Fruit fly (Drosophila melanogaster): ENCODE results near the gene Vap33.

Vap33 gene

DNA sequence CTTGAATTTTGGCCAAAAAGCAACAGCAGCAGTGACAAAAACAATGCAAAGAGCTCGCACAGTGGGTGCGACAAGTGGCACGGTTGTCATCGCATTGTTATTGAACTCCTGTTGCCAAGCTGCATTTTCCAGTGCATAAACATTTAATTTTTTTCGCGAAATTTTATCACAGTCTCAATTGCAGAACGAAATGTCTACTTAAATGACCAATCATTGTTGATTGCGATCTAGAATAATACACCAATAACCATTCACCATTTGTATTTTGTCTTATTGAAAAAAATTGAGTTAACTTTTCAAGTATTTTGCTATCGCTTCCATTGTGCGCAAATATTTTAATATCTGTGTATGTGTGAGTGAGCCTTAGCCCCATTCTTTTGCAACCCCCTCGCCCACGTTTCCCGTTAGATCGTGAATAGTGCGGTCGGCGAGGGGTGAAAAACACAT lies 1.4 kb downstream of the Vap33 start (continued):
- TF ChIP-seq Sox102F (GFP tag; optimal IDR thresholded peaks at IDR 0.05), result no peak
- TF ChIP-seq MBD-R2 (GFP tag; IDR thresholded peaks at IDR 0.05), result no peak
- no peak for TF ChIP-seq Bgb (GFP tag; IDR thresholded peaks at IDR 0.05; ENCODE audit: partially characterized antibody)
- no peak for TF ChIP-seq Atf3 (GFP tag; optimal IDR thresholded peaks at IDR 0.05)
- TF ChIP-seq CG31365 (tag; optimal IDR thresholded peaks at IDR 0.05), result no peak
- TF ChIP-seq CG14050 (GFP tag; IDR thresholded peaks at IDR 0.05), result no peak
- no peak for TF ChIP-seq Mes4 (GFP tag; optimal IDR thresholded peaks at IDR 0.05)
- TF ChIP-seq CG13296 (GFP tag; optimal IDR thresholded peaks at IDR 0.05), result no peak
- TF ChIP-seq lola (GFP tag; optimal IDR thresholded peaks at IDR 0.05), result no peak
- no peak for TF ChIP-seq CG9437 (GFP tag; optimal IDR thresholded peaks at IDR 0.05)
- no peak for TF ChIP-seq CG18262 (tag; optimal IDR thresholded peaks at IDR 0.05)
- no peak for TF ChIP-seq ftz-f1 (GFP tag; optimal IDR thresholded peaks at IDR 0.05)
- TF ChIP-seq CG2199 (GFP tag; IDR thresholded peaks at IDR 0.05), result no peak
- no peak for TF ChIP-seq Ada2b (GFP tag; IDR thresholded peaks at IDR 0.05)
- TF ChIP-seq CG31441 (GFP tag; IDR thresholded peaks at IDR 0.05), result no peak
- no peak for TF ChIP-seq CG2116 (GFP tag; optimal IDR thresholded peaks at IDR 0.05)
- no peak for TF ChIP-seq kay (GFP tag; optimal IDR thresholded peaks at IDR 0.05)
- peak; percentile 29 for TF ChIP-seq Myb (GFP tag; optimal IDR thresholded peaks at IDR 0.05)
- TF ChIP-seq nerfin-1 (tag; optimal IDR thresholded peaks at IDR 0.05), result peak; percentile 21
- no peak for TF ChIP-seq bbx (GFP tag; IDR thresholded peaks at IDR 0.05; ENCODE audit: partially characterized antibody)
- peak; percentile 60; the same call in 1 of the 2 replicates for TF ChIP-seq CG32532 (GFP tag; IDR thresholded peaks at IDR 0.05)
- no peak for TF ChIP-seq CG9727 (GFP tag; optimal IDR thresholded peaks at IDR 0.05)
- no peak for TF ChIP-seq Blimp-1 (GFP tag; optimal IDR thresholded peaks at IDR 0.05)
- no peak for TF ChIP-seq D (optimal IDR thresholded peaks at IDR 0.05)
- TF ChIP-seq D (GFP tag; optimal IDR thresholded peaks at IDR 0.05), result no peak
- TF ChIP-seq CG30403 (GFP tag; optimal IDR thresholded peaks at IDR 0.05), result peak; percentile 41
- peak; percentile 1 for TF ChIP-seq cwo (GFP tag; optimal IDR thresholded peaks at IDR 0.05)
- no peak for TF ChIP-seq GATAe (GFP tag; conservative IDR thresholded peaks at IDR 0.05)
- no peak for TF ChIP-seq Meics (GFP tag; optimal IDR thresholded peaks at IDR 0.05)
- no peak for TF ChIP-seq da (GFP tag; optimal IDR thresholded peaks at IDR 0.05)
- no peak for TF ChIP-seq CG13287 (GFP tag; IDR thresholded peaks at IDR 0.05; ENCODE audit: partially characterized antibody)
- 0 out of 2 replicates have a peak, but pooled peaks have one; percentile 24 for TF ChIP-seq sob (GFP tag; IDR thresholded peaks at IDR 0.05)
- TF ChIP-seq pnt (GFP tag; optimal IDR thresholded peaks at IDR 0.05), result no peak
- TF ChIP-seq aop (GFP tag; IDR thresholded peaks at IDR 0.05), result no peak
- no peak for TF ChIP-seq H2.0 (GFP tag; IDR thresholded peaks at IDR 0.05)
- no peak for TF ChIP-seq CG10147 (GFP tag; optimal IDR thresholded peaks at IDR 0.05)
- TF ChIP-seq CG4328 (GFP tag; optimal IDR thresholded peaks at IDR 0.05), result no peak
- TF ChIP-seq CG4820 (GFP tag; optimal IDR thresholded peaks at IDR 0.05), result no peak
- TF ChIP-seq CG10959 (GFP tag; IDR thresholded peaks at IDR 0.05), result no peak
- no peak for TF ChIP-seq h (optimal IDR thresholded peaks at IDR 0.05)
- TF ChIP-seq dimm (GFP tag; IDR thresholded peaks at IDR 0.05), result no peak
- no peak for TF ChIP-seq sim (GFP tag; IDR thresholded peaks at IDR 0.05)
- no peak for TF ChIP-seq Hr39 (optimal IDR thresholded peaks at IDR 0.05)
- no peak for TF ChIP-seq CG12744 (GFP tag; optimal IDR thresholded peaks at IDR 0.05)
- no peak for TF ChIP-seq nau (GFP tag; optimal IDR thresholded peaks at IDR 0.05)
- no peak for TF ChIP-seq unpg (GFP tag; optimal IDR thresholded peaks at IDR 0.05)
- TF ChIP-seq Fer2 (tag; optimal IDR thresholded peaks at IDR 0.05), result no peak
- no peak for TF ChIP-seq gce (GFP tag; IDR thresholded peaks at IDR 0.05)
- no peak for TF ChIP-seq emc (GFP tag; optimal IDR thresholded peaks at IDR 0.05)
- no peak for TF ChIP-seq Gsc (GFP tag; IDR thresholded peaks at IDR 0.05)
- TF ChIP-seq cas (GFP tag; IDR thresholded peaks at IDR 0.05), result no peak
- TF ChIP-seq Hmr (GFP tag; optimal IDR thresholded peaks at IDR 0.05), result no peak
- TF ChIP-seq CG18476 (GFP tag; optimal IDR thresholded peaks at IDR 0.05), result no peak

All from whole organism, embryonic.